Worm (Caenorhabditis elegans) whole organism, midembryonic: ENCODE measurements around the gene fbxa-135.

Source experiments
- T22C8.4 ChIP-seq: fragments of 200-800 bp; sonication (Bioruptor generic); IDR thresholded peaks from 2 replicates; pipeline ENCODE4 v1.3.6; 2022; ENCODE audit warnings: missing genetic modification characterization, missing compliant biosample characterization
- cog-1 ChIP-seq: sonication (generic microtip); optimal IDR thresholded peaks from 2 replicates; lab custom pipeline; 2016; ENCODE audit warnings: missing genetic modification characterization, missing compliant biosample characterization
- flt-1 ChIP-seq: fragments of 200-800 bp; sonication (Bioruptor generic); IDR thresholded peaks from 2 replicates; pipeline ENCODE4 v1.3.6; 2022; ENCODE audit warnings: missing genetic modification characterization, missing compliant biosample characterization
- klf-2 ChIP-seq: fragments of 200-800 bp; sonication (Bioruptor generic); conservative IDR thresholded peaks from 2 replicates; pipeline ENCODE4 v1.3.6; 2022; ENCODE audit warnings: missing genetic modification reagents, missing genetic modification characterization, missing compliant biosample characterization
- med-1 ChIP-seq: sonication (generic microtip); optimal IDR thresholded peaks from 2 replicates; lab custom pipeline; 2017; ENCODE audit warnings: missing genetic modification characterization, mild to moderate bottlenecking, missing compliant biosample characterization, antibody characterized with exemption, missing genetic modification reagents; ENCODE audit not compliant: insufficient read depth
- ref-1 ChIP-seq: fragments of 200-800 bp; sonication (Bioruptor generic); conservative IDR thresholded peaks from 2 replicates; pipeline ENCODE4 v1.3.6; 2022; ENCODE audit warnings: missing genetic modification reagents, missing genetic modification characterization, missing compliant biosample characterization
- tab-1 ChIP-seq: fragments of 200-800 bp; sonication (Bioruptor generic); IDR thresholded peaks from 2 replicates; pipeline ENCODE4 v1.3.6; 2022; ENCODE audit warnings: missing genetic modification characterization, missing compliant biosample characterization
- ztf-23 ChIP-seq: fragments of 200-800 bp; sonication (Bioruptor generic); IDR thresholded peaks from 2 replicates; pipeline ENCODE4 v1.3.6; 2022; ENCODE audit warnings: missing genetic modification reagents, missing genetic modification characterization, missing compliant biosample characterization
- ztf-29 ChIP-seq: fragments of 200-800 bp; sonication (Bioruptor generic); IDR thresholded peaks from 2 replicates; pipeline ENCODE4 v1.3.6; 2022; ENCODE audit warnings: missing genetic modification reagents, missing genetic modification characterization, missing compliant biosample characterization

The fbxa-135 gene

ce11 chrV:15383739-15384138 is 18.3 kb upstream of the fbxa-135 start, which contains the start of gene str-88:
Gene str-88, minus strand, starts transcription at chrV:15383839.
- TF ChIP-seq cog-1 (tag; lab: Kevin White, UChicago) (no peak), tab-1 (GFP tag; lab: Robert Waterston, UW) (no peak), ztf-29 (GFP tag; lab: Robert Waterston, UW) (no peak), ref-1 (GFP tag; lab: Robert Waterston, UW) (no peak), T22C8.4 (GFP tag; lab: Robert Waterston, UW) (no peak), flt-1 (GFP tag; lab: Robert Waterston, UW) (no peak), klf-2 (GFP tag; lab: Robert Waterston, UW) (no peak), med-1 (GFP tag; lab: Kevin White, UChicago) (no peak), ztf-23 (GFP tag; lab: Robert Waterston, UW) (no peak)

ce11 chrV:15384733-15385132 is 17.3 kb upstream of the fbxa-135 start, which contains the start of gene str-102:
Gene str-102, plus strand, starts transcription at chrV:15385033.
- TF ChIP-seq ztf-23 (GFP tag; lab: Robert Waterston, UW): no peak
- no peak for TF ChIP-seq ztf-29 (GFP tag; lab: Robert Waterston, UW)

DNA sequence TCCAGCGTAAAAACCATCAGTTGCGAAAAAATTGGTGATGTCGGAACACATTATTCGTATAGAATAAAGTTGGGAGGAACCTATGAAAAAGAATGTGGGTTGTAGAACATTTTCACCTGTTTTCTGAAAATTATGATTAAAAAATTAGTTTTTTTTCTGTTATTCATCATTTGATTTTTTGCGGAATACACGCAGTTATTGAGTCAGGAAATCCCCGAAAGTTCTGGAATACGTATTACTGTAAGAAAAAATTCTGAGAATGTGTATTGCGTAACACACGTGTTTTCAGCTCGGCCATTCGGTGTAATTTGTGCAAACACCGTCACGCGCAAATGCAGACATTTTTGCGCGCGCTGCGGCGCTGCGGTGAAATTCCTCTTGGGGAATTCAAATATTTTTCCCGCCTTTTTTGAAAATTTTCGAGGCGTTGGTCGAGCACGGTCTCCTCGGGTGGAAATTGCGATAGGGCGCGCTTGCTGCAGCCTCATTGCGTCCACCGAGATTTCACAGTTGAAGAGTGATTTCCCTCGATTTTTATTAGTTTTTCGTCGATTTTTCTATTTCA is 13.2 kb upstream of the fbxa-135 start, which contains the start of gene srh-170:
Gene srh-170, minus strand, starts transcription at position 51 of the 565 bp plus-strand sequence.
- TF ChIP-seq cog-1 (tag; lab: Kevin White, UChicago) (no peak), ztf-29 (GFP tag; lab: Robert Waterston, UW) (no peak), ref-1 (GFP tag; lab: Robert Waterston, UW) (no peak), T22C8.4 (GFP tag; lab: Robert Waterston, UW) (no peak), ztf-23 (GFP tag; lab: Robert Waterston, UW) (no peak), klf-2 (GFP tag; lab: Robert Waterston, UW) (no peak), tab-1 (GFP tag; lab: Robert Waterston, UW) (no peak), flt-1 (GFP tag; lab: Robert Waterston, UW) (no peak), med-1 (GFP tag; lab: Kevin White, UChicago) (no peak)

ce11 chrV:15392064-15392463 is 10.0 kb upstream of the fbxa-135 start:
- no peak for TF ChIP-seq ztf-23 (GFP tag; lab: Robert Waterston, UW)
- no peak for TF ChIP-seq ref-1 (GFP tag; lab: Robert Waterston, UW)

ce11 chrV:15394906-15395305 is 7.2 kb upstream of the fbxa-135 start, which contains the start of gene T06E6.1:
Gene T06E6.1, minus strand, starts transcription at chrV:15394961.
- TF ChIP-seq med-1 (GFP tag; lab: Kevin White, UChicago): no peak
- TF ChIP-seq ztf-23 (GFP tag; lab: Robert Waterston, UW): no peak
- no peak for TF ChIP-seq ztf-29 (GFP tag; lab: Robert Waterston, UW)
- TF ChIP-seq tab-1 (GFP tag; lab: Robert Waterston, UW): no peak
- TF ChIP-seq ref-1 (GFP tag; lab: Robert Waterston, UW): no peak
- no peak for TF ChIP-seq flt-1 (GFP tag; lab: Robert Waterston, UW)
- TF ChIP-seq T22C8.4 (GFP tag; lab: Robert Waterston, UW): no peak
- no peak for TF ChIP-seq klf-2 (GFP tag; lab: Robert Waterston, UW)
- TF ChIP-seq cog-1 (tag; lab: Kevin White, UChicago): no peak

ce11 chrV:15395347-15395746 is 6.7 kb upstream of the fbxa-135 start, which contains the start of gene cyb-3:
Gene cyb-3, plus strand, starts transcription at chrV:15395696.
- TF ChIP-seq med-1 (GFP tag; lab: Kevin White, UChicago) (no peak), klf-2 (GFP tag; lab: Robert Waterston, UW) (no peak), cog-1 (tag; lab: Kevin White, UChicago) (no peak), ref-1 (GFP tag; lab: Robert Waterston, UW) (no peak), tab-1 (GFP tag; lab: Robert Waterston, UW) (no peak), flt-1 (GFP tag; lab: Robert Waterston, UW) (no peak), ztf-29 (GFP tag; lab: Robert Waterston, UW) (no peak), T22C8.4 (GFP tag; lab: Robert Waterston, UW) (no peak), ztf-23 (GFP tag; lab: Robert Waterston, UW) (no peak)

ce11 chrV:15397139-15397538 is 4.9 kb upstream of the fbxa-135 start:
- TF ChIP-seq ztf-23 (GFP tag; lab: Robert Waterston, UW): no peak
- no peak for TF ChIP-seq klf-2 (GFP tag; lab: Robert Waterston, UW)
- no peak for TF ChIP-seq ztf-29 (GFP tag; lab: Robert Waterston, UW)
- no peak for TF ChIP-seq tab-1 (GFP tag; lab: Robert Waterston, UW)
- no peak for TF ChIP-seq ref-1 (GFP tag; lab: Robert Waterston, UW)
- no peak for TF ChIP-seq T22C8.4 (GFP tag; lab: Robert Waterston, UW)
- no peak for TF ChIP-seq cog-1 (tag; lab: Kevin White, UChicago)
- TF ChIP-seq flt-1 (GFP tag; lab: Robert Waterston, UW): no peak
- TF ChIP-seq med-1 (GFP tag; lab: Kevin White, UChicago): no peak

DNA sequence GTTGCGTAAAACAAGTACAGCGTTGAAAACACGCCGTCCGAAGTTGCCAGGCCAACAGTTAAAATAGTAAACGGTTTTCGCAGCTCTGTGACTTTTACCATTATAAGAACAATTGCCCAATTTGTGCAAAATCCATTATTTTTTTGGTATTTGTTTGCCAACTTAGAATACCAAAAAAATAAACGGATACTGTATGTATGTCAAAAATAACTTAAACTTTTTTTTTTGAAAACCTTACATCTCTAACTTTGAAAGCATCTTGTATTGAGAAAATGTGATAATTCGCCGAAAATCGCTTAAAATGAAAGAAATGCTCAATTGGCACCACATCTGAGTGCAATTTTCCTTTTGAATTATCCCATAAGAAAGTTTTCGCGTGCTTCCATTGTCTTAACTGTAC is 3.3 kb upstream of the fbxa-135 start, which contains the start of gene fbxa-199:
Gene fbxa-199, minus strand, starts transcription at position 101 of the 400 bp plus-strand sequence.
- TF ChIP-seq ref-1 (GFP tag; lab: Robert Waterston, UW): no peak
- no peak for TF ChIP-seq cog-1 (tag; lab: Kevin White, UChicago)
- TF ChIP-seq T22C8.4 (GFP tag; lab: Robert Waterston, UW): no peak
- TF ChIP-seq med-1 (GFP tag; lab: Kevin White, UChicago): no peak
- no peak for TF ChIP-seq ztf-23 (GFP tag; lab: Robert Waterston, UW)
- TF ChIP-seq flt-1 (GFP tag; lab: Robert Waterston, UW): no peak
- TF ChIP-seq klf-2 (GFP tag; lab: Robert Waterston, UW): no peak
- TF ChIP-seq tab-1 (GFP tag; lab: Robert Waterston, UW): no peak
- no peak for TF ChIP-seq ztf-29 (GFP tag; lab: Robert Waterston, UW)
